Worm (Caenorhabditis elegans) whole organism, L3 larva: ENCODE results near the gene zip-9.

Experiments used
- ZK546.5 ChIP-seq: sonication (generic microtip); optimal IDR thresholded peaks from 2 replicates; lab custom pipeline; 2017; ENCODE audit warnings: missing biosample characterization, missing genetic modification characterization
- ceh-28 ChIP-seq: fragments of 150-350 bp; optimal IDR thresholded peaks from 2 replicates; lab custom pipeline; 2014; ENCODE audit warnings: missing biosample characterization, missing genetic modification reagents, missing genetic modification characterization
- ceh-9 ChIP-seq: sonication (generic microtip); optimal IDR thresholded peaks from 2 replicates; lab custom pipeline; 2018; ENCODE audit warnings: missing biosample characterization, missing genetic modification characterization
- daf-12 ChIP-seq: fragments of 150-350 bp; optimal IDR thresholded peaks from 2 replicates; lab custom pipeline; 2014; ENCODE audit warnings: missing biosample characterization, missing genetic modification reagents, missing genetic modification characterization
- egl-27 ChIP-seq: sonication (generic microtip); optimal IDR thresholded peaks from 4 replicates; lab custom pipeline; 2017; ENCODE audit warnings: missing biosample characterization, missing genetic modification reagents, missing genetic modification characterization
- egl-5 ChIP-seq: fragments of 150-350 bp; optimal IDR thresholded peaks from 2 replicates; lab custom pipeline; 2017; ENCODE audit warnings: missing biosample characterization, missing genetic modification reagents, missing genetic modification characterization, inconsistent platforms
- elt-2 ChIP-seq: sonication (generic microtip); optimal IDR thresholded peaks from 2 replicates; lab custom pipeline; 2016; ENCODE audit warnings: missing genetic modification reagents, mild to moderate bottlenecking, missing genetic modification characterization, missing compliant biosample characterization
- eor-1 ChIP-seq, 2 experiments: fragments of 150-350 bp; optimal IDR thresholded peaks; 2 replicates each; lab custom pipeline; 2014 to 2018; ENCODE audit warnings: missing biosample characterization in 2 of 2, missing genetic modification characterization in 2 of 2
- fkh-10 ChIP-seq: sonication (generic microtip); optimal IDR thresholded peaks from 2 replicates; lab custom pipeline; 2017; ENCODE audit warnings: missing biosample characterization, missing genetic modification reagents, missing genetic modification characterization
- fkh-2 ChIP-seq: fragments of 150-350 bp; optimal IDR thresholded peaks from 2 replicates; lab custom pipeline; 2014; ENCODE audit warnings: missing biosample characterization, missing genetic modification reagents, missing genetic modification characterization
- fos-1 ChIP-seq: fragments of 150-350 bp; optimal IDR thresholded peaks from 2 replicates; lab custom pipeline; 2014; ENCODE audit warnings: missing biosample characterization, missing genetic modification characterization
- hmg-11 ChIP-seq: sonication (generic microtip); optimal IDR thresholded peaks from 2 replicates; lab custom pipeline; 2016; ENCODE audit warnings: missing genetic modification characterization, missing compliant biosample characterization
- lin-39 ChIP-seq: fragments of 150-350 bp; optimal IDR thresholded peaks from 2 replicates; lab custom pipeline; 2018; ENCODE audit warnings: missing biosample characterization, missing genetic modification reagents, missing genetic modification characterization
- mdl-1 ChIP-seq: fragments of 150-350 bp; optimal IDR thresholded peaks from 2 replicates; lab custom pipeline; 2014; ENCODE audit warnings: missing biosample characterization, missing genetic modification characterization
- mml-1 ChIP-seq: fragments of 150-350 bp; sonication (generic microtip); optimal IDR thresholded peaks from 3 replicates; lab custom pipeline; 2014; ENCODE audit warnings: missing biosample characterization, missing genetic modification characterization
- nhr-11 ChIP-seq: fragments of 150-350 bp; optimal IDR thresholded peaks from 2 replicates; lab custom pipeline; 2014; ENCODE audit warnings: missing biosample characterization, missing genetic modification characterization
- nhr-12 ChIP-seq: fragments of 150-350 bp; optimal IDR thresholded peaks from 2 replicates; lab custom pipeline; 2014; ENCODE audit warnings: missing biosample characterization, missing genetic modification characterization
- nhr-23 ChIP-seq: fragments of 150-350 bp; optimal IDR thresholded peaks from 2 replicates; lab custom pipeline; 2014; ENCODE audit warnings: missing biosample characterization, missing genetic modification reagents, missing genetic modification characterization
- nhr-237 ChIP-seq: fragments of 150-350 bp; optimal IDR thresholded peaks from 2 replicates; lab custom pipeline; 2014; ENCODE audit warnings: missing biosample characterization, missing genetic modification characterization
- nhr-25 ChIP-seq: sonication (generic microtip); optimal IDR thresholded peaks from 2 replicates; lab custom pipeline; 2017; ENCODE audit warnings: missing biosample characterization, missing genetic modification characterization
- nhr-28 ChIP-seq: fragments of 150-350 bp; optimal IDR thresholded peaks from 2 replicates; lab custom pipeline; 2014; ENCODE audit warnings: missing biosample characterization, missing genetic modification characterization
- nhr-43 ChIP-seq: sonication (generic microtip); optimal IDR thresholded peaks from 2 replicates; lab custom pipeline; 2016; ENCODE audit warnings: mild to moderate bottlenecking, missing genetic modification characterization, missing compliant biosample characterization; ENCODE audit not compliant: poor library complexity, severe bottlenecking
- nhr-67 ChIP-seq: fragments of 150-350 bp; optimal IDR thresholded peaks from 2 replicates; lab custom pipeline; 2014; ENCODE audit warnings: missing biosample characterization, missing genetic modification characterization
- nhr-76 ChIP-seq: fragments of 150-350 bp; sonication (generic microtip); optimal IDR thresholded peaks from 5 replicates; lab custom pipeline; 2014; ENCODE audit warnings: missing biosample characterization, missing genetic modification characterization
- nhr-77 ChIP-seq: fragments of 150-350 bp; optimal IDR thresholded peaks from 2 replicates; lab custom pipeline; 2014; ENCODE audit warnings: missing biosample characterization, missing genetic modification characterization
- pqm-1 ChIP-seq: fragments of 150-350 bp; optimal IDR thresholded peaks from 2 replicates; lab custom pipeline; 2017; ENCODE audit warnings: missing biosample characterization, missing genetic modification characterization, inconsistent platforms
- sea-2 ChIP-seq: fragments of 150-350 bp; sonication (generic microtip); optimal IDR thresholded peaks from 4 replicates; lab custom pipeline; 2014; ENCODE audit warnings: missing biosample characterization, missing genetic modification reagents, missing genetic modification characterization
- skn-1 ChIP-seq: fragments of 150-350 bp; optimal IDR thresholded peaks from 2 replicates; lab custom pipeline; 2014; ENCODE audit warnings: missing biosample characterization, missing genetic modification characterization
- snpc-4 ChIP-seq: fragments of 150-350 bp; optimal IDR thresholded peaks from 2 replicates; lab custom pipeline; 2014; ENCODE audit warnings: missing biosample characterization, missing genetic modification characterization
- tbx-2 ChIP-seq: sonication (generic microtip); optimal IDR thresholded peaks from 2 replicates; lab custom pipeline; 2016; ENCODE audit warnings: mild to moderate bottlenecking, missing genetic modification characterization, missing compliant biosample characterization
- zag-1 ChIP-seq: fragments of 150-350 bp; optimal IDR thresholded peaks from 2 replicates; lab custom pipeline; 2014; ENCODE audit warnings: missing biosample characterization, missing genetic modification characterization

The zip-9 gene

ce11 chrV:10967594-10968273, 25.5 kb downstream of the zip-9 start:
- TF ChIP-seq nhr-43 (tag; lab: Kevin White, UChicago) (no peak), nhr-76 (tag; lab: Kevin White, UChicago) (no peak), elt-2 (tag; lab: Kevin White, UChicago) (peak; percentile 13), fos-1 (no peak), skn-1 (tag; lab: Kevin White, UChicago) (no peak)

- TF ChIP-seq ceh-9 (tag; lab: Kevin White, UChicago) (no peak), eor-1 (tag; optimal IDR thresholded peaks at IDR 0.05; lab: Kevin White, UChicago) (no peak), tbx-2 (no peak), ceh-28 (tag; lab: Kevin White, UChicago) (no peak), nhr-11 (tag; lab: Kevin White, UChicago) (no peak), daf-12 (tag; lab: Kevin White, UChicago) (no peak), snpc-4 (no peak)
These were observed 27.8 kb downstream of the zip-9 start, which contains the start of gene F17C11.22 for ce11 chrV:10970070-10970469. Gene F17C11.22, minus strand, starts transcription at chrV:10970170.

- no peak for TF ChIP-seq fkh-10
- TF ChIP-seq nhr-23 = peak; percentile 38
- TF ChIP-seq, all 47 proteins: peak for 1
These were observed 28.7 kb downstream of the zip-9 start for ce11 chrV:10970930-10971329.

- TF ChIP-seq nhr-237 (tag; lab: Kevin White, UChicago) = no peak
- TF ChIP-seq skn-1 (tag; lab: Kevin White, UChicago) = no peak
- TF ChIP-seq mdl-1 (tag; lab: Kevin White, UChicago) = no peak
- no peak for TF ChIP-seq elt-2 (tag; lab: Kevin White, UChicago)
- TF ChIP-seq ceh-9 (tag; lab: Kevin White, UChicago) = no peak
- no peak for TF ChIP-seq ZK546.5 (tag; lab: Kevin White, UChicago)
- TF ChIP-seq, all 47 proteins: peak for 0
These were observed 32.8 kb downstream of the zip-9 start for ce11 chrV:10975091-10975490.

ce11 chrV:10981113-10981512, 38.9 kb downstream of the zip-9 start, which contains the start of gene fig-1:
Gene fig-1, minus strand, starts transcription at chrV:10981213.
- TF ChIP-seq egl-5 (tag; lab: Kevin White, UChicago) = no peak
- no peak for TF ChIP-seq nhr-77
- no peak for TF ChIP-seq eor-1 (tag; optimal IDR thresholded peaks at IDR 0.05; lab: Kevin White, UChicago)
- no peak for TF ChIP-seq mdl-1 (tag; lab: Kevin White, UChicago)
- no peak for TF ChIP-seq nhr-67
- no peak for TF ChIP-seq ceh-28 (tag; lab: Kevin White, UChicago)
- no peak for TF ChIP-seq nhr-25 (tag; lab: Kevin White, UChicago)
- TF ChIP-seq fkh-2 (tag; lab: Kevin White, UChicago) = no peak
- no peak for TF ChIP-seq pqm-1 (tag; lab: Kevin White, UChicago)
- TF ChIP-seq zag-1 (tag; lab: Kevin White, UChicago) = no peak
- TF ChIP-seq nhr-237 (tag; lab: Kevin White, UChicago) = no peak

ce11 chrV:10991789-10992188, 49.5 kb downstream of the zip-9 start, which contains the start of gene frpr-9:
Gene frpr-9, plus strand, starts transcription at chrV:10992089.
- no peak for TF ChIP-seq sea-2
- TF ChIP-seq nhr-12 (tag; lab: Kevin White, UChicago) = no peak
- TF ChIP-seq mdl-1 (tag; lab: Kevin White, UChicago) = no peak
- TF ChIP-seq egl-27 (tag; lab: Kevin White, UChicago) = no peak
- TF ChIP-seq nhr-77 = no peak
- TF ChIP-seq nhr-67 = no peak
- TF ChIP-seq lin-39 (tag; lab: Kevin White, UChicago) = no peak
- TF ChIP-seq nhr-23 = no peak
- no peak for TF ChIP-seq nhr-28 (tag; lab: Kevin White, UChicago)
- TF ChIP-seq ceh-28 (tag; lab: Kevin White, UChicago) = no peak
- no peak for TF ChIP-seq tbx-2
- TF ChIP-seq hmg-11 (tag; lab: Kevin White, UChicago) = no peak
- TF ChIP-seq fos-1 = no peak
- no peak for TF ChIP-seq nhr-43 (tag; lab: Kevin White, UChicago)
- no peak for TF ChIP-seq mml-1
